Worm (Caenorhabditis elegans) whole organism, late embryonic: ENCODE data around the gene F08F1.4.

Experiments used
- C08G9.2 ChIP-seq: sonication (generic microtip); optimal IDR thresholded peaks from 2 replicates; lab custom pipeline; 2016; ENCODE audit warnings: mild to moderate bottlenecking, missing genetic modification characterization, moderate library complexity, missing compliant biosample characterization
- F13H6.1 ChIP-seq: sonication (generic microtip); optimal IDR thresholded peaks from 2 replicates; lab custom pipeline; 2016; ENCODE audit warnings: missing genetic modification characterization, missing compliant biosample characterization
- K09A11.1 ChIP-seq: sonication (generic microtip); optimal IDR thresholded peaks from 2 replicates; lab custom pipeline; 2017; ENCODE audit warnings: antibody characterized with exemption, mild to moderate bottlenecking, missing genetic modification characterization, missing compliant biosample characterization; ENCODE audit not compliant: insufficient read depth
- Y22D7AL.16 ChIP-seq: sonication (generic microtip); optimal IDR thresholded peaks from 2 replicates; lab custom pipeline; 2016; ENCODE audit warnings: missing genetic modification characterization, missing compliant biosample characterization
- ceh-14 ChIP-seq: sonication (generic microtip); optimal IDR thresholded peaks from 2 replicates; lab custom pipeline; 2016; ENCODE audit warnings: missing genotype, missing genetic modification characterization, missing compliant biosample characterization
- ceh-18 ChIP-seq: sonication (generic microtip); optimal IDR thresholded peaks from 2 replicates; lab custom pipeline; 2016; ENCODE audit warnings: missing genetic modification characterization, missing compliant biosample characterization
- ceh-2 ChIP-seq: sonication (generic microtip); optimal IDR thresholded peaks from 2 replicates; lab custom pipeline; 2016; ENCODE audit warnings: missing genotype, missing genetic modification characterization, missing compliant biosample characterization
- ceh-22 ChIP-seq: sonication (generic microtip); optimal IDR thresholded peaks from 2 replicates; lab custom pipeline; 2017; ENCODE audit warnings: missing biosample characterization, missing genetic modification characterization
- ceh-24 ChIP-seq: sonication (generic microtip); optimal IDR thresholded peaks from 2 replicates; lab custom pipeline; 2016; ENCODE audit warnings: mild to moderate bottlenecking, missing genetic modification characterization, missing compliant biosample characterization
- ceh-30 ChIP-seq: fragments of 150-350 bp; optimal IDR thresholded peaks from 2 replicates; lab custom pipeline; 2014; ENCODE audit warnings: missing biosample characterization, missing genetic modification characterization
- ceh-31 ChIP-seq: sonication (generic microtip); optimal IDR thresholded peaks from 2 replicates; lab custom pipeline; 2016; ENCODE audit warnings: missing genetic modification characterization, missing compliant biosample characterization
- ceh-34 ChIP-seq: sonication (generic microtip); optimal IDR thresholded peaks from 2 replicates; lab custom pipeline; 2016; ENCODE audit warnings: mild to moderate bottlenecking, missing genetic modification characterization, missing compliant biosample characterization
- ceh-48 ChIP-seq: sonication (generic microtip); optimal IDR thresholded peaks from 2 replicates; lab custom pipeline; 2016; ENCODE audit warnings: missing genetic modification characterization, inconsistent platforms, missing compliant biosample characterization
- dve-1 ChIP-seq: sonication (generic microtip); optimal IDR thresholded peaks from 2 replicates; lab custom pipeline; 2017; ENCODE audit warnings: antibody characterized with exemption, mild to moderate bottlenecking, missing genetic modification characterization, missing compliant biosample characterization
- elt-2 ChIP-seq: sonication (generic microtip); optimal IDR thresholded peaks from 2 replicates; lab custom pipeline; 2016; ENCODE audit warnings: missing genetic modification reagents, missing genetic modification characterization, missing compliant biosample characterization
- eyg-1 ChIP-seq: sonication (generic microtip); optimal IDR thresholded peaks from 2 replicates; lab custom pipeline; 2016; ENCODE audit warnings: missing genotype, missing genetic modification characterization, missing compliant biosample characterization
- fkh-10 ChIP-seq: fragments of 150-350 bp; optimal IDR thresholded peaks from 2 replicates; lab custom pipeline; 2014; ENCODE audit warnings: missing biosample characterization, missing genetic modification reagents, missing genetic modification characterization
- fkh-6 ChIP-seq: sonication (generic microtip); optimal IDR thresholded peaks from 2 replicates; lab custom pipeline; 2016; ENCODE audit warnings: missing genetic modification characterization, missing compliant biosample characterization
- hlh-30 ChIP-seq: sonication (generic microtip); optimal IDR thresholded peaks from 2 replicates; lab custom pipeline; 2017; ENCODE audit warnings: antibody characterized with exemption, missing genetic modification characterization, missing compliant biosample characterization; ENCODE audit not compliant: insufficient read depth
- lin-11 ChIP-seq: fragments of 200-800 bp; sonication (Bioruptor generic); optimal IDR thresholded peaks from 2 replicates; lab custom pipeline; 2018; ENCODE audit warnings: mild to moderate bottlenecking, missing genetic modification characterization, missing compliant biosample characterization
- mec-3 ChIP-seq: sonication (generic microtip); optimal IDR thresholded peaks from 2 replicates; lab custom pipeline; 2016; ENCODE audit warnings: borderline replicate concordance, missing genetic modification characterization, missing compliant biosample characterization
- nfya-1 ChIP-seq: sonication (generic microtip); optimal IDR thresholded peaks from 2 replicates; lab custom pipeline; 2017; ENCODE audit warnings: missing genetic modification characterization, mild to moderate bottlenecking, missing compliant biosample characterization, antibody characterized with exemption, moderate library complexity
- nhr-11 ChIP-seq: fragments of 150-350 bp; optimal IDR thresholded peaks from 2 replicates; lab custom pipeline; 2014; ENCODE audit warnings: missing biosample characterization, missing genetic modification characterization
- pat-9 ChIP-seq: fragments of 200-800 bp; sonication (Bioruptor generic); optimal IDR thresholded peaks from 2 replicates; lab custom pipeline; 2018; ENCODE audit warnings: mild to moderate bottlenecking, missing genetic modification characterization, moderate library complexity, missing compliant biosample characterization
- pqm-1 ChIP-seq: sonication (generic microtip); optimal IDR thresholded peaks from 2 replicates; lab custom pipeline; 2016; ENCODE audit warnings: missing genetic modification characterization, missing compliant biosample characterization
- ref-2 ChIP-seq: sonication (generic microtip); optimal IDR thresholded peaks from 2 replicates; lab custom pipeline; 2016; ENCODE audit warnings: missing genetic modification characterization, missing compliant biosample characterization
- rnt-1 ChIP-seq: sonication (generic microtip); optimal IDR thresholded peaks from 2 replicates; lab custom pipeline; 2016; ENCODE audit warnings: missing genetic modification characterization, missing compliant biosample characterization
- sdc-2 ChIP-seq: sonication (generic microtip); optimal IDR thresholded peaks from 2 replicates; lab custom pipeline; 2016; ENCODE audit warnings: missing genotype, missing genetic modification characterization, missing compliant biosample characterization
- sox-4 ChIP-seq: sonication (generic microtip); optimal IDR thresholded peaks from 2 replicates; lab custom pipeline; 2017; ENCODE audit warnings: mild to moderate bottlenecking, missing genetic modification characterization, inconsistent platforms, missing compliant biosample characterization
- syd-9 ChIP-seq: sonication (generic microtip); optimal IDR thresholded peaks from 2 replicates; lab custom pipeline; 2016; ENCODE audit warnings: mild to moderate bottlenecking, missing genetic modification characterization, moderate library complexity, missing compliant biosample characterization
- tbx-2 ChIP-seq: sonication (generic microtip); optimal IDR thresholded peaks from 2 replicates; lab custom pipeline; 2016; ENCODE audit warnings: missing genetic modification characterization, missing compliant biosample characterization
- tbx-7 ChIP-seq: sonication (generic microtip); optimal IDR thresholded peaks from 2 replicates; lab custom pipeline; 2016; ENCODE audit warnings: missing genotype, missing genetic modification characterization, missing compliant biosample characterization
- ttx-3 ChIP-seq: sonication (generic microtip); optimal IDR thresholded peaks from 2 replicates; lab custom pipeline; 2016; ENCODE audit warnings: missing genetic modification reagents, missing genetic modification characterization, missing compliant biosample characterization
- unc-3 ChIP-seq, 2 experiments: fragments of 200-800 bp in 1 of 2; sonication (Bioruptor generic) in 1 of 2; sonication (generic microtip) in 1 of 2; conservative IDR thresholded peaks in 1 of 2; optimal IDR thresholded peaks in 1 of 2; 2 replicates each; pipeline versions ENCODE4 v1.3.6 to Lab custom; 2016 to 2022; ENCODE audit warnings: missing compliant biosample characterization in 2 of 2, missing genetic modification characterization in 2 of 2, missing genetic modification reagents in 1 of 2
- unc-42 ChIP-seq: sonication (generic microtip); optimal IDR thresholded peaks from 2 replicates; lab custom pipeline; 2016; ENCODE audit warnings: missing genotype, missing genetic modification characterization, missing compliant biosample characterization
- ztf-16 ChIP-seq: sonication (generic microtip); optimal IDR thresholded peaks from 2 replicates; lab custom pipeline; 2017; ENCODE audit warnings: missing genetic modification characterization, missing compliant biosample characterization

Gene F08F1.4

DNA sequence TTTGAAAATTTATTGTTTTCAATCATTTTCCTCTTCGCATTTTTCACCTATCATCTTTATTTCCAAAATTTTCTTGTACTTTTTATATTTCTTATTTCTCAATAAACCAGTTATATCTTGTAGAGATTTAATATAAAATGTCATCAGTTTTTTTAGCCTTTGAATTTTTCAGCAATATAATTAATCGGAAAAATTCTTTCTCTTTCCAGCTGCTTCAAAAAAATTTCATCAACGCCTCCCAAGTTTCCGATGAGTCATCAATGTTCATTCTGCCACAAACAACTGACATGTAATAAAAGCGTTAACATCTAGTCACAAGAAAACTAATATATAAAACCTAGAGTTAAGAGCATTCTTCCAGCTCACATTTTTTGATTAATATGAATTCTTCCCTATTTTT lies at the start of gene F08F1.4:
Gene F08F1.4 (plus strand): TSS at position 301 of the 400 bp plus-strand sequence.
- TF ChIP-seq mec-3 (tag; lab: Kevin White, UChicago) (no peak), ceh-24 (no peak), fkh-10 (GFP tag; lab: Kevin White, UChicago) (no peak), unc-42 (tag; lab: Kevin White, UChicago) (no peak), ceh-34 (tag; lab: Kevin White, UChicago) (no peak), eyg-1 (tag; lab: Kevin White, UChicago) (no peak), rnt-1 (tag; lab: Kevin White, UChicago) (no peak), ceh-48 (tag; lab: Kevin White, UChicago) (no peak), pqm-1 (tag; lab: Kevin White, UChicago) (no peak), syd-9 (tag; lab: Kevin White, UChicago) (no peak), fkh-6 (tag; lab: Kevin White, UChicago) (no peak)

DNA sequence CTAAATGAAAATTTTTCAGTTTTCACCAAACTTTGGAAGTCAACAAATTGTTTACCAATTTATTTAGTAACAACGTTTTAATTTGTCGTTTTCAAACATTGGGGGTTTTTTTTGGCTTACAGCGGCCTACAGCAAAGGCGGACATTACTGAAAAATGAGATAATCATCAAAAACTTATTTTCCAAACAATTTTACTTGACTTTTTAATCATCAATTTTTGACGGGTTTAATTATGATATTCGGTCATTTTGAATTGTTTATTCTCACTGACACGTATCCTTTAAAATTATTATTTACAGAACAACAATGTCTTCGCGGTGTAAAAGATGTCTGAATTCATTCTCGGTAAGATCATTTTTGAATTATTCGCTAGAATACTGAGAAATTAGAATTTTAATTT lies 45.7 kb upstream of the F08F1.4 start, which contains the start of gene F40B5.2:
Gene F40B5.2 (plus strand): TSS at position 301 of the 400 bp plus-strand sequence.
- no peak for TF ChIP-seq nfya-1 (tag; lab: Kevin White, UChicago)
- TF ChIP-seq ttx-3 (tag; lab: Kevin White, UChicago), result no peak
- no peak for TF ChIP-seq dve-1 (tag; lab: Kevin White, UChicago)
- TF ChIP-seq fkh-6 (tag; lab: Kevin White, UChicago), result no peak
- TF ChIP-seq C08G9.2 (tag; lab: Kevin White, UChicago), result no peak
- no peak for TF ChIP-seq ceh-18 (tag; lab: Kevin White, UChicago)
- no peak for TF ChIP-seq F13H6.1 (tag; lab: Kevin White, UChicago)
- TF ChIP-seq ztf-16, result no peak

DNA sequence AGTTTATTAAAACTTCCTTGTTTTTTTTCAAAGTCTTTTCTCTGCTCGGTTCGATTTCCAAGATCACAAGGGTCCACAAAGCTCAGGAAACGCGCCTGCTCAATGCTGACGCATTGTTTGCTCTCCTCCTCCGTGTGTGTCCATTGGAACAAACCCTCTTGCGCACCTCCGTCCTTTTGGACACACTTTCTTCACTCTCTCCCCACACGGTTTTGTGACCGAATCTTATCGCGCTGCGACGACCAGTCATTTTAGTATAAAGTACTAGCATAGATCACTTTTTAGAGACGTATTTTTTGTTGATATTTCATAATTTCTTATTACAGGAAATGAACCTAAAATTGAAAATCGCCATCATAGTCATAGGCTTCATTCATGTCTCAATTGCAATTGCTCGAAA lies 45.0 kb upstream of the F08F1.4 start:
- TF ChIP-seq ref-2, result peak; percentile 59
- peak; percentile 58 for TF ChIP-seq hlh-30
- TF ChIP-seq ztf-16, result peak; percentile 1
- TF ChIP-seq K09A11.1, result no peak
- TF ChIP-seq Y22D7AL.16 (tag; lab: Kevin White, UChicago), result no peak
- peak; percentile 13 for TF ChIP-seq ceh-2
- TF ChIP-seq ceh-31 (tag; lab: Kevin White, UChicago), result peak; percentile 58
- no peak for TF ChIP-seq tbx-7
- TF ChIP-seq ttx-3 (tag; lab: Kevin White, UChicago), result peak; percentile 7
- peak; percentile 57 for TF ChIP-seq sdc-2 (tag; lab: Kevin White, UChicago)
- peak; percentile 18 for TF ChIP-seq unc-42 (tag; lab: Kevin White, UChicago)
- TF ChIP-seq elt-2, result peak; percentile 70
- peak; percentile 75 for TF ChIP-seq tbx-2 (tag; lab: Kevin White, UChicago)
- TF ChIP-seq ceh-34 (tag; lab: Kevin White, UChicago), result peak; percentile 21
- TF ChIP-seq nfya-1 (tag; lab: Kevin White, UChicago), result peak; percentile 70
- no peak for TF ChIP-seq pat-9 (tag; lab: Kevin White, UChicago)
- peak; percentile 3 for TF ChIP-seq ceh-18 (tag; lab: Kevin White, UChicago)

DNA sequence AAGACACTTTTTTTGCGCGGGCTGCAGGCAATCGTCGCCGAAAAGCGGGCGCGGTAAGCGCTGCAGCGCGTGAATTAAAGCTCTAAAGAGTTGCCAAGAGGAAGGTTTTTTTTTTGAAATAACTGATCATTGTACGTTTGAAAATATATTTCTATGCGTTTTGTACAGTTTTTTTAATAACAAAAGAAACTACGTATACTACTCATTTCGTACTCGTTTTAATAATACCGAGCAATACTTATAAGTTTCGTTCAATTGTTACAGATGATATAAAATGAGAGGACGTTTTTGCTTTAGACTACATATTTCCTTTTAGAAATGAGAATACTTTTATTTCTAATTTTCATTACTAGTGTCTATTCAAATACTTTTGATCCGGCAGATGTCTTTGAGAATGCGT lies 41.3 kb upstream of the F08F1.4 start, which contains the start of gene nep-15:
Gene nep-15 (plus strand): TSS at position 301 of the 400 bp plus-strand sequence.
- TF ChIP-seq ceh-30 (tag; lab: Kevin White, UChicago) (no peak), ceh-14 (tag; lab: Kevin White, UChicago) (no peak), ceh-24 (no peak), lin-11 (tag; lab: Kevin White, UChicago) (no peak), ceh-22 (tag; lab: Kevin White, UChicago) (no peak), K09A11.1 (no peak), unc-3 (GFP tag; conservative IDR thresholded peaks at IDR 0.05; lab: Robert Waterston, UW) (no peak), unc-3 (tag; optimal IDR thresholded peaks at IDR 0.05; lab: Kevin White, UChicago) (no peak), Y22D7AL.16 (tag; lab: Kevin White, UChicago) (no peak), nhr-11 (tag; lab: Kevin White, UChicago) (no peak), syd-9 (tag; lab: Kevin White, UChicago) (no peak), hlh-30 (no peak), sox-4 (tag; lab: Kevin White, UChicago) (no peak)
